Worm (Caenorhabditis elegans) whole organism, L4 larva: ENCODE results near the gene ptp-3.

Source experiments
- aly-2 ChIP-seq: sonication (generic microtip); optimal IDR thresholded peaks from 2 replicates; lab custom pipeline; 2018; ENCODE audit warnings: missing biosample characterization, missing genetic modification characterization
- rbr-2 ChIP-seq: sonication (generic microtip); optimal IDR thresholded peaks from 2 replicates; lab custom pipeline; 2016; ENCODE audit warnings: missing genotype, missing genetic modification characterization, missing compliant biosample characterization

DNA sequence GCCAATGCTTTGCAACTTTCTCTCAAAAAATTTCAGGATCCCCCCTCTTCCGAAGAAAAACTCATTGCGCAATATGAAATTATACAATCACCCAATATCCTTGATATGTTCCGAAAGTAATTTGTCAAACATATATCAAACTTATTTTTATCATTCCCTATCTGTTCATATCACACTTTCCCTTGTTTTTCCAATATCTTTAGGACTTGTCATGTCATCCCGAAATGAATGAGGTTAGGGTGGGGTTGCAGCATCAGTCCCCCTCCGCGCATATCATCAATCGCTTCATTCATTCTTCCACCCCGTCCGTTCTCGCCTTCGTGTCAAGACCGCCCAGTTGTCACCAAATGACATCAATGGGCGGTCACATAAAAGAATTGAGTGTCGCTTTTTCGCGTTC lies 15.7 kb upstream of the ptp-3 start:
- TF ChIP-seq rbr-2 (tag; lab: Kevin White, UChicago) (no peak), aly-2 (no peak)
